Worm (Caenorhabditis elegans) whole organism, young adult: Measurements from ENCODE around the gene F15A8.1.

Experiments used
- Y53F4B.3 ChIP-seq: fragments of 200-800 bp; sonication (Bioruptor generic); IDR thresholded peaks from 2 replicates; pipeline ENCODE4 v1.3.6; 2022; ENCODE audit warnings: missing genetic modification reagents, missing genetic modification characterization, missing compliant biosample characterization
- Y53G8AR.9 ChIP-seq: fragments of 200-800 bp; sonication (Bioruptor generic); conservative IDR thresholded peaks from 2 replicates; pipeline ENCODE4 v1.3.6; 2022; ENCODE audit warnings: missing genetic modification reagents, missing genetic modification characterization, missing compliant biosample characterization
- Y79H2A.3 ChIP-seq: fragments of 200-800 bp; sonication (Bioruptor generic); conservative IDR thresholded peaks from 2 replicates; pipeline ENCODE4 v1.3.6; 2022; ENCODE audit warnings: missing genetic modification reagents, missing genetic modification characterization, missing compliant biosample characterization
- ama-1 ChIP-seq, 3 experiments: fragments of 150-350 bp in 1 of 3; sonication (generic microtip) in 2 of 3; optimal IDR thresholded peaks; 2 replicates each; lab custom pipeline; 2014 to 2018; ENCODE audit warnings: missing biosample characterization in 2 of 3, missing genetic modification characterization in 2 of 3, missing genetic modification reagents in 2 of 3
- cebp-2 ChIP-seq: fragments of 200-800 bp; sonication (Bioruptor generic); IDR thresholded peaks from 2 replicates; pipeline ENCODE4 v1.3.6; 2022; ENCODE audit warnings: missing genetic modification characterization, missing compliant biosample characterization
- ets-4 ChIP-seq: fragments of 200-800 bp; sonication (Bioruptor generic); optimal IDR thresholded peaks from 2 replicates; lab custom pipeline; 2018; ENCODE audit warnings: mild to moderate bottlenecking, missing genetic modification characterization, missing compliant biosample characterization
- nhr-179 ChIP-seq: sonication (generic microtip); optimal IDR thresholded peaks from 2 replicates; lab custom pipeline; 2016; ENCODE audit warnings: mild to moderate bottlenecking, missing genetic modification characterization, missing compliant biosample characterization
- snpc-4 ChIP-seq, 5 experiments: fragments of 150-350 bp in 1 of 5; sonication (generic microtip) in 4 of 5; optimal IDR thresholded peaks; 2 replicates each; lab custom pipeline; 2014 to 2018; ENCODE audit warnings: missing genetic modification characterization in 5 of 5, missing biosample characterization in 3 of 5, antibody characterized with exemption in 2 of 5, mild to moderate bottlenecking in 2 of 5, missing compliant biosample characterization in 2 of 5, missing genotype in 2 of 5, moderate library complexity in 2 of 5, missing genetic modification reagents in 1 of 5
- zim-3 ChIP-seq: sonication (generic microtip); optimal IDR thresholded peaks from 2 replicates; lab custom pipeline; 2017; ENCODE audit warnings: mild to moderate bottlenecking, missing genetic modification characterization, moderate library complexity, missing compliant biosample characterization

DNA sequence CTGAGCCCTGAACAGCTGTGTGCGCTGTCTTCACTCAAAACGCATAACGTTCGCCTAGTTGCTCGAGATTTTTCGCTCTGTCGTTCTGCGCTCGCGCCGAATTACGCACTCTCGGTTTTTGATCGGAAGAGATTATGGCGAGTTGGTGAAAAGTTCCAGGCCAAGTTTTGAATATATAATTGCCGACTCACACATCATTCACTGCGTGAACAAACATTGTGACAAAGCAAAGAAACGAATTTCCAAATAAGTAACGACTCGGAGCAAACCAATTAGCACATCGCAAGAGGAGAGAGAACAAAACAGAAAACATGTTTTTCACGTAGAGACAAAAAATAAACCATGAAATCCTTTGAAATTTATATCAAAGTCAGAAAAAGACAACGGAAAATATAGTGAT, 5.3 kb upstream of the F15A8.1 start:
- TF ChIP-seq Y53G8AR.9 (GFP tag; lab: Robert Waterston, UW) (no peak), cebp-2 (GFP tag; lab: Robert Waterston, UW) (no peak), ama-1 (optimal IDR thresholded peaks at IDR 0.05; lab: Kevin White, UChicago) (no peak), ama-1 (GFP tag; optimal IDR thresholded peaks at IDR 0.05; lab: Kevin White, UChicago) (no peak), snpc-4 (GFP tag; optimal IDR thresholded peaks at IDR 0.05; lab: Kevin White, UChicago) (no peak), snpc-4 (tag; optimal IDR thresholded peaks at IDR 0.05; lab: Kevin White, UChicago) (no peak), nhr-179 (tag; lab: Kevin White, UChicago) (no peak), Y53F4B.3 (GFP tag; lab: Robert Waterston, UW) (no peak), ets-4 (no peak), Y79H2A.3 (no peak), zim-3 (tag; lab: Kevin White, UChicago) (no peak)
